Fruit fly (Drosophila melanogaster) whole organism, adult: ENCODE results near the gene CG2816.

Source experiments
- CG11617 ChIP-seq: fragments of 200-800 bp; sonication (Bioruptor generic); optimal IDR thresholded peaks from 2 replicates; lab custom pipeline; 2017; ENCODE audit warnings: mild to moderate bottlenecking, missing biosample characterization, missing genetic modification reagents, missing genetic modification characterization
- CG12768 ChIP-seq: fragments of 200-800 bp; sonication (Bioruptor generic); optimal IDR thresholded peaks from 2 replicates; lab custom pipeline; 2017; ENCODE audit warnings: missing biosample characterization, missing genetic modification characterization, mild to moderate bottlenecking, moderate library complexity, missing genetic modification reagents
- CG14711 ChIP-seq: fragments of 200-800 bp; sonication (Bioruptor generic); optimal IDR thresholded peaks from 2 replicates; lab custom pipeline; 2018; ENCODE audit warnings: missing biosample characterization, mild to moderate bottlenecking, missing genetic modification characterization, moderate library complexity
- CG1620 ChIP-seq: fragments of 200-800 bp; sonication (Bioruptor generic); optimal IDR thresholded peaks from 2 replicates; lab custom pipeline; 2016; ENCODE audit warnings: missing biosample characterization, missing genetic modification characterization
- CG33017 ChIP-seq: fragments of 200-800 bp; sonication (Bioruptor generic); optimal IDR thresholded peaks from 2 replicates; lab custom pipeline; 2018; ENCODE audit warnings: missing biosample characterization, mild to moderate bottlenecking, missing genetic modification characterization, moderate library complexity
- CG5204 ChIP-seq: fragments of 200-800 bp; sonication (Bioruptor generic); optimal IDR thresholded peaks from 2 replicates; lab custom pipeline; 2016; ENCODE audit warnings: missing biosample characterization, missing genetic modification characterization
- CG7045 ChIP-seq: fragments of 200-800 bp; sonication (Bioruptor generic); optimal IDR thresholded peaks from 2 replicates; lab custom pipeline; 2017; ENCODE audit warnings: missing biosample characterization, mild to moderate bottlenecking, missing genetic modification characterization
- CG7101 ChIP-seq: fragments of 200-800 bp; sonication (Bioruptor generic); optimal IDR thresholded peaks from 2 replicates; lab custom pipeline; 2018; ENCODE audit warnings: missing biosample characterization, mild to moderate bottlenecking, missing genetic modification characterization, moderate library complexity
- Clk ChIP-seq: fragments of 200-800 bp; sonication (Bioruptor generic); optimal IDR thresholded peaks from 2 replicates; lab custom pipeline; 2017; ENCODE audit warnings: missing biosample characterization, missing genetic modification characterization
- Crg-1 ChIP-seq: fragments of 200-800 bp; sonication (Bioruptor generic); optimal IDR thresholded peaks from 2 replicates; lab custom pipeline; 2016; ENCODE audit warnings: missing biosample characterization, missing genetic modification characterization
- Hr96 ChIP-seq: fragments of 200-800 bp; sonication (Bioruptor generic); optimal IDR thresholded peaks from 2 replicates; lab custom pipeline; 2016; ENCODE audit warnings: missing biosample characterization, missing genetic modification characterization
- Mnt ChIP-seq: fragments of 200-800 bp; sonication (Bioruptor generic); optimal IDR thresholded peaks from 2 replicates; lab custom pipeline; 2016; ENCODE audit warnings: missing biosample characterization, mild to moderate bottlenecking, missing genetic modification characterization
- bab1 ChIP-seq: fragments of 200-800 bp; sonication (Bioruptor generic); optimal IDR thresholded peaks from 3 replicates; lab custom pipeline; 2019; ENCODE audit warnings: missing biosample characterization, mild to moderate bottlenecking, missing genetic modification characterization, moderate library complexity
- cic ChIP-seq: fragments of 200-800 bp; sonication (Bioruptor generic); optimal IDR thresholded peaks from 2 replicates; lab custom pipeline; 2017; ENCODE audit warnings: missing biosample characterization, mild to moderate bottlenecking, missing genetic modification characterization, moderate library complexity
- cnc ChIP-seq, 2 experiments: fragments of >200 bp; optimal IDR thresholded peaks; 2 replicates each; lab custom pipeline; 2017
- kay ChIP-seq: fragments of 200-800 bp; sonication (Bioruptor generic); peaks from one replicate; lab custom pipeline; 2016; ENCODE audit warnings: missing biosample characterization, missing genetic modification characterization, borderline replicate concordance
- ovo ChIP-seq: fragments of 200-800 bp; sonication (Bioruptor generic); optimal IDR thresholded peaks from 2 replicates; lab custom pipeline; 2016; ENCODE audit warnings: missing biosample characterization, missing genetic modification characterization
- pad ChIP-seq: fragments of 200-800 bp; sonication (Bioruptor generic); optimal IDR thresholded peaks from 3 replicates; lab custom pipeline; 2017; ENCODE audit warnings: missing biosample characterization, missing genetic modification characterization, mild to moderate bottlenecking, moderate library complexity, missing genetic modification reagents
- tj ChIP-seq: fragments of 200-800 bp; sonication (Bioruptor generic); optimal IDR thresholded peaks from 3 replicates; lab custom pipeline; 2017; ENCODE audit warnings: missing biosample characterization, mild to moderate bottlenecking, missing genetic modification characterization, moderate library complexity
- toe ChIP-seq: fragments of 200-800 bp; sonication (Bioruptor generic); optimal IDR thresholded peaks from 2 replicates; lab custom pipeline; 2016; ENCODE audit warnings: missing biosample characterization, missing genetic modification characterization

The CG2816 gene

dm6 chr2L:3701526-3701925 lies 1.9 kb upstream of the CG2816 start, which contains the start of gene CG43145:
TSS of gene CG43145 (plus strand) at chr2L:3701826.
- no peak for TF ChIP-seq ovo (GFP tag; lab: Kevin White, UChicago)
- no peak for TF ChIP-seq pad
- no peak for TF ChIP-seq Hr96
- no peak for TF ChIP-seq CG12768 (GFP tag; lab: Kevin White, UChicago)
- TF ChIP-seq cic (GFP tag; lab: Kevin White, UChicago): no peak
- no peak for TF ChIP-seq bab1 (GFP tag; lab: Kevin White, UChicago)
- no peak for TF ChIP-seq CG33017 (tag; lab: Kevin White, UChicago)
- TF ChIP-seq Clk (GFP tag; lab: Kevin White, UChicago): no peak
- TF ChIP-seq CG14711 (tag; lab: Kevin White, UChicago): no peak
- TF ChIP-seq CG5204 (GFP tag; lab: Kevin White, UChicago): no peak
- TF ChIP-seq cnc (optimal IDR thresholded peaks at IDR 0.05; lab: Kevin White, UChicago): no peak
- TF ChIP-seq kay (GFP tag; lab: Kevin White, UChicago): no peak
- TF ChIP-seq Mnt: no peak
- no peak for TF ChIP-seq CG7045 (GFP tag; lab: Kevin White, UChicago)
- no peak for TF ChIP-seq CG7101 (tag; lab: Kevin White, UChicago)
- no peak for TF ChIP-seq tj (GFP tag; lab: Kevin White, UChicago)
- TF ChIP-seq CG1620 (GFP tag; lab: Kevin White, UChicago): no peak
- no peak for TF ChIP-seq CG11617 (GFP tag; lab: Kevin White, UChicago)

dm6 chr2L:3705438-3705921 lies 2.0 kb downstream of the CG2816 start, which contains the start of gene CG31778:
TSS of gene CG31778 (minus strand) at chr2L:3705488.
- TF ChIP-seq Crg-1 (GFP tag; lab: Kevin White, UChicago) (no peak), Hr96 (no peak), CG7045 (GFP tag; lab: Kevin White, UChicago) (peak; percentile 6), tj (GFP tag; lab: Kevin White, UChicago) (peak; percentile 36), pad (peak; percentile 13), CG12768 (GFP tag; lab: Kevin White, UChicago) (peak; percentile 42), ovo (GFP tag; lab: Kevin White, UChicago) (no peak), Mnt (peak; percentile 30), bab1 (GFP tag; lab: Kevin White, UChicago) (no peak), Clk (GFP tag; lab: Kevin White, UChicago) (no peak), CG5204 (GFP tag; lab: Kevin White, UChicago) (peak; percentile 50), CG7101 (tag; lab: Kevin White, UChicago) (peak; percentile 73), CG14711 (tag; lab: Kevin White, UChicago) (peak; percentile 69), cnc (optimal IDR thresholded peaks at IDR 0.05; lab: Kevin White, UChicago) (no peak), CG33017 (tag; lab: Kevin White, UChicago) (peak; percentile 83), cic (GFP tag; lab: Kevin White, UChicago) (no peak), CG1620 (GFP tag; lab: Kevin White, UChicago) (no peak), CG11617 (GFP tag; lab: Kevin White, UChicago) (peak; percentile 24), toe (GFP tag; lab: Kevin White, UChicago) (no peak)

dm6 chr2L:3706963-3707362 lies 3.5 kb downstream of the CG2816 start, which contains the start of gene CG31777:
TSS of gene CG31777 (minus strand) at chr2L:3707063.
- TF ChIP-seq cnc (optimal IDR thresholded peaks at IDR 0.05; lab: Kevin White, UChicago): no peak
- no peak for TF ChIP-seq pad
- TF ChIP-seq Hr96: no peak
- no peak for TF ChIP-seq cic (GFP tag; lab: Kevin White, UChicago)
- no peak for TF ChIP-seq ovo (GFP tag; lab: Kevin White, UChicago)
- TF ChIP-seq CG1620 (GFP tag; lab: Kevin White, UChicago): no peak

- TF ChIP-seq bab1 (GFP tag; lab: Kevin White, UChicago): peak; percentile 32
- TF ChIP-seq CG33017 (tag; lab: Kevin White, UChicago): no peak
- TF ChIP-seq Hr96: no peak
- TF ChIP-seq Mnt: no peak
- TF ChIP-seq pad: peak; percentile 1
- TF ChIP-seq CG7045 (GFP tag; lab: Kevin White, UChicago): no peak
- no peak for TF ChIP-seq CG12768 (GFP tag; lab: Kevin White, UChicago)
- no peak for TF ChIP-seq Crg-1 (GFP tag; lab: Kevin White, UChicago)
- no peak for TF ChIP-seq cnc (optimal IDR thresholded peaks at IDR 0.05; lab: Kevin White, UChicago)
- no peak for TF ChIP-seq toe (GFP tag; lab: Kevin White, UChicago)
- no peak for TF ChIP-seq ovo (GFP tag; lab: Kevin White, UChicago)
- peak; percentile 16 for TF ChIP-seq CG1620 (GFP tag; lab: Kevin White, UChicago)
- no peak for TF ChIP-seq Clk (GFP tag; lab: Kevin White, UChicago)
- TF ChIP-seq kay (GFP tag; lab: Kevin White, UChicago): peak; percentile 87
- no peak for TF ChIP-seq CG5204 (GFP tag; lab: Kevin White, UChicago)
- peak; percentile 90 for TF ChIP-seq CG14711 (tag; lab: Kevin White, UChicago)
- TF ChIP-seq CG7101 (tag; lab: Kevin White, UChicago): no peak
- no peak for TF ChIP-seq tj (GFP tag; lab: Kevin White, UChicago)
- no peak for TF ChIP-seq cic (GFP tag; lab: Kevin White, UChicago)
Observed at dm6 chr2L:3711665-3712064, 8.2 kb downstream of the CG2816 start, which contains the start of gene cutlet. TSS of gene cutlet (minus strand) at chr2L:3711748.

- TF ChIP-seq CG7101 (tag; lab: Kevin White, UChicago) (no peak), cnc (optimal IDR thresholded peaks at IDR 0.05; lab: Kevin White, UChicago) (no peak), Hr96 (peak; percentile 52), bab1 (GFP tag; lab: Kevin White, UChicago) (no peak), CG1620 (GFP tag; lab: Kevin White, UChicago) (peak; percentile 6), CG14711 (tag; lab: Kevin White, UChicago) (peak; percentile 29), cic (GFP tag; lab: Kevin White, UChicago) (no peak), CG33017 (tag; lab: Kevin White, UChicago) (no peak), CG12768 (GFP tag; lab: Kevin White, UChicago) (no peak), CG5204 (GFP tag; lab: Kevin White, UChicago) (peak; percentile 55), CG11617 (GFP tag; lab: Kevin White, UChicago) (peak; percentile 15), Crg-1 (GFP tag; lab: Kevin White, UChicago) (no peak), toe (GFP tag; lab: Kevin White, UChicago) (peak; percentile 36), ovo (GFP tag; lab: Kevin White, UChicago) (peak; percentile 31), pad (peak; percentile 95), kay (GFP tag; lab: Kevin White, UChicago) (peak; percentile 96), CG7045 (GFP tag; lab: Kevin White, UChicago) (no peak), tj (GFP tag; lab: Kevin White, UChicago) (peak; percentile 35), Mnt (no peak), Clk (GFP tag; lab: Kevin White, UChicago) (no peak)
Observed at dm6 chr2L:3712949-3713416, 9.5 kb downstream of the CG2816 start, which contains the start of the genes CG31955 and CG2818. TSS of gene CG31955 (minus strand) at chr2L:3713105. TSS of gene CG2818 (plus strand) at chr2L:3713360.
